Worm (Caenorhabditis elegans) whole organism, L4 larva: ENCODE results near the gene F09C8.1.

Experiments used
- D1046.2 ChIP-seq: fragments of 200-800 bp; sonication (Bioruptor generic); IDR thresholded peaks from 2 replicates; pipeline ENCODE4 v1.3.6; 2022; ENCODE audit warnings: missing genetic modification characterization, missing compliant biosample characterization
- dmd-8 ChIP-seq: fragments of 200-800 bp; sonication (Bioruptor generic); IDR thresholded peaks from 2 replicates; pipeline ENCODE4 v1.3.6; 2022; ENCODE audit warnings: missing genetic modification characterization, missing compliant biosample characterization
- lir-3 ChIP-seq: sonication (generic microtip); optimal IDR thresholded peaks from 2 replicates; lab custom pipeline; 2016; ENCODE audit warnings: mild to moderate bottlenecking, missing genetic modification characterization, missing compliant biosample characterization
- nhr-25 ChIP-seq: sonication (generic microtip); optimal IDR thresholded peaks from 2 replicates; lab custom pipeline; 2017; ENCODE audit warnings: missing genetic modification characterization, mild to moderate bottlenecking, missing compliant biosample characterization, antibody characterized with exemption, moderate library complexity, borderline replicate concordance; ENCODE audit not compliant: insufficient read depth
- saeg-2 ChIP-seq: fragments of 200-800 bp; sonication (Bioruptor generic); IDR thresholded peaks from 2 replicates; pipeline ENCODE4 v1.3.6; 2022; ENCODE audit warnings: missing genetic modification reagents, missing genetic modification characterization, missing compliant biosample characterization
- set-16 ChIP-seq: fragments of 200-800 bp; sonication (Bioruptor generic); IDR thresholded peaks from 2 replicates; pipeline ENCODE4 v1.3.6; 2022; ENCODE audit warnings: missing genetic modification reagents, missing genetic modification characterization, missing compliant biosample characterization
- ztf-11 ChIP-seq: fragments of 150-350 bp; optimal IDR thresholded peaks from 2 replicates; lab custom pipeline; 2014; ENCODE audit warnings: missing biosample characterization, missing genetic modification characterization

F09C8.1 gene

DNA sequence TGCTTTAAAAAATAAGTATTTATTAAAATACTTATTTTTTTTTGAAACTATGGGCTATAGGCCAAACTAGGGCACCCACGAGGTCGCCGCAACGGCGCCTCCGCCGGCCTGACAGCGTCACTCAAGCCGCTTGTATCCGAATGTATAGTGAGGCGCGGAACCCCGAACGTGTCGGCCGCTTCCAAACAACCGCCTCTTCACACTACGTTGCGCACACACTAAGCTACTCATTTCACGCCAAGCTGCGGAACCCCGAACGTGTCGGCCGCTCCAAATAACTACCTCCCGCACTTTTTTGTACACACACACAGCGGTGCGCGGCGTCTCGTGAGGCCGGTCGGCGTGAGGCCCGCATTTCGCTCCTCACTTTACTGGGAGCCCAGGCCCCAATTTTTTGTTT, 50.4 kb downstream of the F09C8.1 start:
- TF ChIP-seq nhr-25 (tag; lab: Kevin White, UChicago) (no peak), ztf-11 (no peak), set-16 (GFP tag; lab: Robert Waterston, UW) (peak; percentile 73), D1046.2 (GFP tag; lab: Robert Waterston, UW) (0 out of 2 replicates have a peak, but pooled peaks have one; percentile 44), lir-3 (tag; lab: Kevin White, UChicago) (no peak), dmd-8 (GFP tag; lab: Robert Waterston, UW) (0 out of 2 replicates have a peak, but pooled peaks have one; percentile 49), saeg-2 (GFP tag; lab: Robert Waterston, UW) (0 out of 2 replicates have a peak, but pooled peaks have one; percentile 29)
